Worm (Caenorhabditis elegans): ENCODE data around the gene C07E3.8.
A peak's percentile ranks its signal among the peaks of the same experiment; 100 is the strongest.

The C07E3.8 gene

DNA sequence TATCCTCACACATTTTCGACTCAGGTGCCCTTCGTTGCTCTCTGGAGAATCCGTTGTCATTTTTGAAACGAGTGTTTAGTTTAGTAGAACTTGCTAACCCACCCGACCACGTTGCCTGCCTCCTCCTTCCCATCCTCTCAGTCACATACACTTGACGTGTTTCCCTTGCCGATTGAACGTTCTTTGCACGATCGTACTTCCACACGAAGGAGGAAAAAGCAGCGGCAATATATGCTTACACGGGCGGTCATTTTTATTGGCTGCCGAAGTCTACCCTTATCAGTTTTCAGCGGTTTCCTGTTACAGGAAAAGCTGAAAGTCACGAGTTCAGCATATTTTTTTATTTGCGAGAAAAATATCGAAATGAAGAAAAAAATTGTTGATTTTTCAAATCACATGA is 37.7 kb downstream of the C07E3.8 start (continued):
- TF ChIP-seq sdz-38 (tag; optimal IDR thresholded peaks at IDR 0.05), result no peak

DNA sequence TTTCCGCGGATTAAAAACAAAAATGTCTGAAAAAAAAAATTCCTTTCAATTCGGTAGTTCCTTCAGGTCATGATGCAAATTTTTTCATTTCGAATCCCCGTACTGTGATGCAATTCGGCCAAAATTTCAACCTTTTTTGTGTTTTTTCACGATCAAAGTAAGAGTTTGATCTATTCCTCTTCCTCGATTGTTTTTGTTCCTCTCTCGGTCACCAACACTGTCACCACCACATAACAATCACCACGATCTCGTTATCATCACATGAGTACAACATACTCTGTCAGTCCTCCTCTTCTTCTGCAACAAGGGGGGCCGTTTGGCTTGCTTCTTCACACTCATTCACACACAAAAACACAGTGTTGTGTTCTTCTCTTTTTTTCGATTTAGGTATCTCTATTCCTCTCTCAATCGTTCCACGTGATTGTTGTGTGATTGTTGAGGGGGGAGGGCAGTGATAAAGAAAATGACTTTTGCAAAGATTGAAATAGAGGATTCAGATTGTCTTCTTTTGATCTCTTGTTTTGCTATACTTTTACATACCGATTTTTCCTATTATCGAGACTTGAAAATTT is 38.3 kb downstream of the C07E3.8 start:
- TF ChIP-seq ceh-40 (GFP tag; IDR thresholded peaks at IDR 0.05), result no peak
- TF ChIP-seq egrh-3 (GFP tag; IDR thresholded peaks at IDR 0.05), result 0 out of 2 replicates have a peak, but pooled peaks have one; percentile 5
- peak; percentile 19 for TF ChIP-seq tbp1 (GFP tag; optimal IDR thresholded peaks at IDR 0.05)
- no peak for TF ChIP-seq gei-17 (GFP tag; optimal IDR thresholded peaks at IDR 0.05)
- peak; percentile 7 for TF ChIP-seq attf-5 (GFP tag; optimal IDR thresholded peaks at IDR 0.05)
- TF ChIP-seq C06A6.2 (GFP tag; conservative IDR thresholded peaks at IDR 0.05), result peak; percentile 44; the same call in 1 of the 2 replicates
- TF ChIP-seq T07F8.4 (tag; optimal IDR thresholded peaks at IDR 0.05), result no peak
- no peak for TF ChIP-seq cebp-1 (GFP tag; IDR thresholded peaks at IDR 0.05)
- TF ChIP-seq cebp-1 (tag; optimal IDR thresholded peaks at IDR 0.05), result peak; percentile 13
- TF ChIP-seq somi-1 (GFP tag; optimal IDR thresholded peaks at IDR 0.05), result peak; percentile 66
- TF ChIP-seq lin-35 (GFP tag; optimal IDR thresholded peaks at IDR 0.05), result peak in 1 of 3 experiments; percentile 65

ce11 chrII:10390854-10391253 is 38.8 kb downstream of the C07E3.8 start, which contains the start of the genes T09F3.2 and T09F3.7:
Gene T09F3.2 (plus strand): TSS chrII:10391154.
Gene T09F3.7 (plus strand): TSS chrII:10391168.
- TF ChIP-seq hmg-1.2 (GFP tag; IDR thresholded peaks at IDR 0.05) (no peak), him-1 (tag; optimal IDR thresholded peaks at IDR 0.05) (no peak), hlh-26 (GFP tag; conservative IDR thresholded peaks at IDR 0.05) (no peak), ztf-26 (tag; optimal IDR thresholded peaks at IDR 0.05) (no peak), egl-18 (GFP tag; IDR thresholded peaks at IDR 0.05) (no peak), madf-3 (GFP tag; IDR thresholded peaks at IDR 0.05) (no peak), F49E8.2 (tag; optimal IDR thresholded peaks at IDR 0.05; ENCODE audit: insufficient read depth) (no peak), repo-1 (tag; optimal IDR thresholded peaks at IDR 0.05) (no peak), egrh-3 (GFP tag; IDR thresholded peaks at IDR 0.05) (no peak), dox-1 (GFP tag; IDR thresholded peaks at IDR 0.05) (no peak)

- no peak for TF ChIP-seq ets-4 (GFP tag; optimal IDR thresholded peaks at IDR 0.05)
- 0 out of 2 replicates have a peak, but pooled peaks have one; percentile 52 for TF ChIP-seq attf-6 (GFP tag; IDR thresholded peaks at IDR 0.05)
- peak; percentile 72 for TF ChIP-seq hrde-1 (tag; optimal IDR thresholded peaks at IDR 0.05; ENCODE audit: borderline replicate concordance)
- no peak for TF ChIP-seq F52B5.7 (tag; optimal IDR thresholded peaks at IDR 0.05)
- no peak for TF ChIP-seq let-526 (GFP tag; IDR thresholded peaks at IDR 0.05)
- TF ChIP-seq tbp1 (GFP tag; optimal IDR thresholded peaks at IDR 0.05), result peak; percentile 55
- TF ChIP-seq mcd-1 (GFP tag; IDR thresholded peaks at IDR 0.05), result peak; percentile 62
- no peak for TF ChIP-seq lag-1 (GFP tag; IDR thresholded peaks at IDR 0.05)
- peak in 2 of 3 experiments; percentile 51 to 55 for TF ChIP-seq lin-35 (GFP tag; optimal IDR thresholded peaks at IDR 0.05)
- no peak for TF ChIP-seq aptf-2 (GFP tag; conservative IDR thresholded peaks at IDR 0.05)
- TF ChIP-seq efl-1 (GFP tag; optimal IDR thresholded peaks at IDR 0.05), result peak; percentile 99
- TF ChIP-seq nhr-80 (tag; optimal IDR thresholded peaks at IDR 0.05), result no peak
- TF ChIP-seq C06A6.2 (GFP tag; conservative IDR thresholded peaks at IDR 0.05), result no peak
- no peak for TF ChIP-seq zfh-2 (GFP tag; conservative IDR thresholded peaks at IDR 0.05)
- no peak for TF ChIP-seq hmg-20 (GFP tag; IDR thresholded peaks at IDR 0.05)
- TF ChIP-seq sea-2 (GFP tag; IDR thresholded peaks at IDR 0.05), result no peak
- TF ChIP-seq chd-7 (tag; optimal IDR thresholded peaks at IDR 0.05), result peak; percentile 35
- no peak for TF ChIP-seq akir-1 (GFP tag; optimal IDR thresholded peaks at IDR 0.05)
- no peak for TF ChIP-seq T07F8.4 (tag; optimal IDR thresholded peaks at IDR 0.05)
- TF ChIP-seq sdz-38 (tag; optimal IDR thresholded peaks at IDR 0.05), result no peak
- no peak for TF ChIP-seq F39B2.1 (GFP tag; IDR thresholded peaks at IDR 0.05)
- no peak for TF ChIP-seq die-1 (tag; optimal IDR thresholded peaks at IDR 0.05)
- TF ChIP-seq ama-1 (optimal IDR thresholded peaks at IDR 0.05), result no peak
- no peak for TF ChIP-seq ama-1 (GFP tag; optimal IDR thresholded peaks at IDR 0.05)
- peak; percentile 94 for TF ChIP-seq dpl-1 (GFP tag; optimal IDR thresholded peaks at IDR 0.05)
- no peak for TF ChIP-seq aptf-3 (GFP tag; IDR thresholded peaks at IDR 0.05)
These were observed 41.5 kb downstream of the C07E3.8 start, which contains the start of gene gpd-1 for ce11 chrII:10393282-10394179. Gene gpd-1 (plus strand): TSS chrII:10394129.

All from whole organism, young adult.